Fruit fly (Drosophila melanogaster) whole organism, embryonic: ENCODE measurements around the gene dome.
A peak's percentile ranks its signal among the peaks of the same experiment; 100 is the strongest.

Experiments used
- Aef1 ChIP-seq: fragments of 200-800 bp; sonication (Bioruptor generic); IDR thresholded peaks from 3 replicates; pipeline ENCODE4 v1.3.6; 2022; ENCODE audit warnings: missing biosample characterization, missing genetic modification characterization
- Atf-2 ChIP-seq: fragments of 200-800 bp; sonication (Bioruptor generic); optimal IDR thresholded peaks from 2 replicates; lab custom pipeline; 2016; ENCODE audit warnings: missing biosample characterization, missing genetic modification characterization
- B-H2 ChIP-seq: fragments of 200-800 bp; sonication (Bioruptor generic); optimal IDR thresholded peaks from 2 replicates; lab custom pipeline; 2018; ENCODE audit warnings: missing biosample characterization, mild to moderate bottlenecking, missing genetic modification characterization
- Bteb2 ChIP-seq: fragments of 200-800 bp; sonication (Bioruptor generic); optimal IDR thresholded peaks from 2 replicates; lab custom pipeline; 2016; ENCODE audit warnings: missing biosample characterization, missing genetic modification characterization
- CG10565 ChIP-seq: fragments of 200-800 bp; sonication (Bioruptor generic); optimal IDR thresholded peaks from 3 replicates; lab custom pipeline; 2016; ENCODE audit warnings: missing biosample characterization, mild to moderate bottlenecking, missing genetic modification characterization
- CG11247 ChIP-seq: fragments of 200-800 bp; sonication (Bioruptor generic); IDR thresholded peaks from 2 replicates; pipeline ENCODE4 v1.3.6; 2022; ENCODE audit warnings: missing biosample characterization, missing genetic modification characterization
- CG12299 ChIP-seq: fragments of 200-800 bp; sonication (Bioruptor generic); optimal IDR thresholded peaks from 2 replicates; lab custom pipeline; 2018; ENCODE audit warnings: missing biosample characterization, mild to moderate bottlenecking, missing genetic modification characterization
- CG12769 ChIP-seq: fragments of 200-800 bp; sonication (Bioruptor generic); optimal IDR thresholded peaks from 2 replicates; lab custom pipeline; 2019; ENCODE audit warnings: missing biosample characterization, mild to moderate bottlenecking, missing genetic modification characterization, moderate library complexity
- CG13775 ChIP-seq: fragments of 200-800 bp; sonication (Bioruptor generic); optimal IDR thresholded peaks from 3 replicates; lab custom pipeline; 2017; ENCODE audit warnings: missing biosample characterization, mild to moderate bottlenecking, missing genetic modification characterization
- CG1792 ChIP-seq: fragments of 200-800 bp; sonication (Bioruptor generic); optimal IDR thresholded peaks from 2 replicates; lab custom pipeline; 2016; ENCODE audit warnings: missing biosample characterization, missing genetic modification characterization
- CG2678 ChIP-seq: fragments of 200-800 bp; sonication (Bioruptor generic); optimal IDR thresholded peaks from 3 replicates; lab custom pipeline; 2019; ENCODE audit warnings: missing biosample characterization, mild to moderate bottlenecking, missing genetic modification characterization, moderate library complexity
- CG3847 ChIP-seq: fragments of 200-800 bp; sonication (Bioruptor generic); IDR thresholded peaks from 2 replicates; pipeline ENCODE4 v1.3.6; 2022; ENCODE audit warnings: missing biosample characterization, missing genetic modification characterization
- CG7963 ChIP-seq: fragments of 200-800 bp; sonication (Bioruptor generic); IDR thresholded peaks from 3 replicates; pipeline ENCODE4 v1.3.6; 2022; ENCODE audit warnings: missing biosample characterization, missing genetic modification characterization; ENCODE audit not compliant: partially characterized antibody
- CG8290 ChIP-seq, 3 experiments: fragments of 200-800 bp; sonication (Bioruptor generic); optimal IDR thresholded peaks; 2 replicates each; lab custom pipeline; 2016 to 2019; ENCODE audit warnings: missing biosample characterization in 3 of 3, missing genetic modification characterization in 3 of 3, mild to moderate bottlenecking in 2 of 3, moderate library complexity in 1 of 3
- CG9727 ChIP-seq: fragments of 200-800 bp; sonication (Bioruptor generic); optimal IDR thresholded peaks from 3 replicates; lab custom pipeline; 2017; ENCODE audit warnings: missing biosample characterization, mild to moderate bottlenecking, missing genetic modification characterization
- CG9797 ChIP-seq: fragments of 200-800 bp; sonication (Bioruptor generic); optimal IDR thresholded peaks from 3 replicates; lab custom pipeline; 2018; ENCODE audit warnings: missing biosample characterization, mild to moderate bottlenecking, missing genetic modification characterization
- D19B ChIP-seq: fragments of 200-800 bp; sonication (Bioruptor generic); optimal IDR thresholded peaks from 2 replicates; lab custom pipeline; 2017; ENCODE audit warnings: missing biosample characterization, mild to moderate bottlenecking, missing genetic modification characterization
- Dad ChIP-seq: fragments of 200-800 bp; sonication (Bioruptor generic); optimal IDR thresholded peaks from 3 replicates; lab custom pipeline; 2016; ENCODE audit warnings: missing biosample characterization, missing genetic modification characterization
- Dek ChIP-seq: fragments of 200-800 bp; sonication (Bioruptor generic); optimal IDR thresholded peaks from 3 replicates; lab custom pipeline; 2019; ENCODE audit warnings: missing biosample characterization, mild to moderate bottlenecking, missing genetic modification characterization, moderate library complexity
- ERR ChIP-seq: fragments of 200-800 bp; sonication (Bioruptor generic); optimal IDR thresholded peaks from 2 replicates; lab custom pipeline; 2016; ENCODE audit warnings: missing biosample characterization, missing genetic modification characterization
- HLH4C ChIP-seq: fragments of 200-800 bp; sonication (Bioruptor generic); IDR thresholded peaks from 3 replicates; pipeline ENCODE4 v1.3.6; 2022; ENCODE audit warnings: missing biosample characterization, missing genetic modification characterization; ENCODE audit not compliant: partially characterized antibody
- Hr78 ChIP-seq, 2 experiments: fragments of 200-800 bp in 1 of 2; fragments of >200 bp in 1 of 2; sonication (Bioruptor generic) in 1 of 2; optimal IDR thresholded peaks; 2 replicates each; lab custom pipeline; 2017 to 2019; ENCODE audit warnings: missing biosample characterization in 2 of 2, missing genetic modification characterization in 2 of 2, mild to moderate bottlenecking in 1 of 2, moderate library complexity in 1 of 2
- MESR4 ChIP-seq: fragments of 200-800 bp; sonication (Bioruptor generic); optimal IDR thresholded peaks from 2 replicates; lab custom pipeline; 2018; ENCODE audit warnings: missing biosample characterization, mild to moderate bottlenecking, missing genetic modification characterization, moderate library complexity
- NC2β ChIP-seq: fragments of 200-800 bp; sonication (Bioruptor generic); optimal IDR thresholded peaks from 2 replicates; lab custom pipeline; 2016; ENCODE audit warnings: missing biosample characterization, missing genetic modification characterization
- Nf-YB ChIP-seq: fragments of 200-800 bp; sonication (Bioruptor generic); optimal IDR thresholded peaks from 3 replicates; lab custom pipeline; 2019; ENCODE audit warnings: missing biosample characterization, mild to moderate bottlenecking, missing genetic modification characterization, moderate library complexity
- Nf-YC ChIP-seq: fragments of 200-800 bp; optimal IDR thresholded peaks from 3 replicates; lab custom pipeline; 2019; ENCODE audit warnings: missing biosample characterization, mild to moderate bottlenecking, missing genetic modification characterization, moderate library complexity
- Scr ChIP-seq: fragments of 200-800 bp; sonication (Bioruptor generic); IDR thresholded peaks from 2 replicates; pipeline ENCODE4 v1.3.6; 2022; ENCODE audit warnings: missing biosample characterization, missing genetic modification characterization; ENCODE audit not compliant: partially characterized antibody
- ase ChIP-seq: fragments of 200-800 bp; sonication (Bioruptor generic); IDR thresholded peaks from 3 replicates; pipeline ENCODE4 v1.3.6; 2022; ENCODE audit warnings: missing biosample characterization, missing genetic modification characterization
- cg ChIP-seq: fragments of 200-800 bp; sonication (Bioruptor generic); optimal IDR thresholded peaks from 3 replicates; lab custom pipeline; 2019; ENCODE audit warnings: missing biosample characterization, mild to moderate bottlenecking, missing genetic modification characterization, moderate library complexity
- chif ChIP-seq, 2 experiments: fragments of 200-800 bp; sonication (Bioruptor generic); optimal IDR thresholded peaks; 3 replicates each; lab custom pipeline; 2016; ENCODE audit warnings: missing biosample characterization in 2 of 2, missing genetic modification characterization in 2 of 2
- ci ChIP-seq: fragments of 200-800 bp; sonication (Bioruptor generic); IDR thresholded peaks from 3 replicates; pipeline ENCODE4 v1.3.6; 2022; ENCODE audit warnings: missing biosample characterization, missing genetic modification characterization
- disco-r ChIP-seq: fragments of 200-800 bp; sonication (Bioruptor generic); optimal IDR thresholded peaks from 2 replicates; lab custom pipeline; 2016; ENCODE audit warnings: missing biosample characterization, missing genetic modification characterization
- dmrt11E ChIP-seq: fragments of 200-800 bp; sonication (Bioruptor generic); optimal IDR thresholded peaks from 3 replicates; lab custom pipeline; 2018; ENCODE audit warnings: missing biosample characterization, mild to moderate bottlenecking, missing genetic modification characterization, moderate library complexity
- dysf ChIP-seq: fragments of 200-800 bp; sonication (Bioruptor generic); IDR thresholded peaks from 3 replicates; pipeline ENCODE4 v1.3.6; 2022; ENCODE audit warnings: missing biosample characterization, missing genetic modification characterization
- grau ChIP-seq: fragments of 200-800 bp; optimal IDR thresholded peaks from 3 replicates; lab custom pipeline; 2019; ENCODE audit warnings: missing biosample characterization, mild to moderate bottlenecking, missing genetic modification characterization, moderate library complexity
- lab ChIP-seq: fragments of 200-800 bp; sonication (Bioruptor generic); optimal IDR thresholded peaks from 3 replicates; lab custom pipeline; 2017; ENCODE audit warnings: missing biosample characterization, missing genetic modification characterization, mild to moderate bottlenecking, moderate library complexity, missing genetic modification reagents
- lilli ChIP-seq: fragments of 200-800 bp; sonication (Bioruptor generic); optimal IDR thresholded peaks from 3 replicates; lab custom pipeline; 2016; ENCODE audit warnings: missing biosample characterization, missing genetic modification characterization
- maf-S ChIP-seq: fragments of 200-800 bp; sonication (Bioruptor generic); optimal IDR thresholded peaks from 2 replicates; lab custom pipeline; 2016; ENCODE audit warnings: missing biosample characterization, missing genetic modification characterization
- mam ChIP-seq: fragments of 200-800 bp; sonication (Bioruptor generic); optimal IDR thresholded peaks from 3 replicates; lab custom pipeline; 2016; ENCODE audit warnings: missing biosample characterization, missing genetic modification characterization
- nmo ChIP-seq: fragments of 200-800 bp; sonication (Bioruptor generic); optimal IDR thresholded peaks from 2 replicates; lab custom pipeline; 2018; ENCODE audit warnings: missing biosample characterization, mild to moderate bottlenecking, missing genetic modification characterization, moderate library complexity
- nom ChIP-seq: fragments of 200-800 bp; sonication (Bioruptor generic); optimal IDR thresholded peaks from 2 replicates; lab custom pipeline; 2017; ENCODE audit warnings: missing biosample characterization, missing genetic modification characterization, mild to moderate bottlenecking, moderate library complexity, missing genetic modification reagents
- pfk ChIP-seq: fragments of 200-800 bp; sonication (Bioruptor generic); optimal IDR thresholded peaks from 2 replicates; lab custom pipeline; 2018; ENCODE audit warnings: missing biosample characterization, mild to moderate bottlenecking, missing genetic modification characterization, moderate library complexity
- pros ChIP-seq: fragments of 200-800 bp; sonication (Bioruptor generic); optimal IDR thresholded peaks from 3 replicates; lab custom pipeline; 2019; ENCODE audit warnings: missing biosample characterization, mild to moderate bottlenecking, missing genetic modification characterization, moderate library complexity
- rib ChIP-seq: fragments of 200-800 bp; sonication (Bioruptor generic); IDR thresholded peaks from 2 replicates; pipeline ENCODE4 v1.3.6; 2022; ENCODE audit warnings: missing biosample characterization, missing genetic modification characterization
- ro ChIP-seq: fragments of 200-800 bp; sonication (Bioruptor generic); IDR thresholded peaks from 2 replicates; pipeline ENCODE4 v1.3.6; 2022; ENCODE audit warnings: missing biosample characterization, missing genetic modification characterization
- sug ChIP-seq: fragments of 200-800 bp; optimal IDR thresholded peaks from 2 replicates; lab custom pipeline; 2019; ENCODE audit warnings: missing biosample characterization, mild to moderate bottlenecking, missing genetic modification characterization, moderate library complexity
- trem ChIP-seq: fragments of 200-800 bp; optimal IDR thresholded peaks from 3 replicates; lab custom pipeline; 2019; ENCODE audit warnings: missing biosample characterization, mild to moderate bottlenecking, missing genetic modification characterization, moderate library complexity
- yki ChIP-seq: fragments of >200 bp; optimal IDR thresholded peaks from 3 replicates; lab custom pipeline; 2018
- zfh1 ChIP-seq: fragments of 200-800 bp; sonication (Bioruptor generic); IDR thresholded peaks from 3 replicates; pipeline ENCODE4 v1.3.6; 2022; ENCODE audit warnings: missing biosample characterization, missing genetic modification characterization

dome gene

dm6 chrX:19642819-19643504 is 40.4 kb downstream of the dome start, which contains the start of the genes CG12237 and Sec61gamma (continued):
- TF ChIP-seq ERR (GFP tag; lab: Kevin White, UChicago) (peak; percentile 25), CG7963 (GFP tag; lab: Robert Waterston, UW) (no peak), CG2678 (tag; lab: Kevin White, UChicago) (peak; percentile 33), Hr78 (GFP tag; optimal IDR thresholded peaks at IDR 0.05; lab: Kevin White, UChicago) (no peak), disco-r (GFP tag; lab: Kevin White, UChicago) (no peak), ci (GFP tag; lab: Robert Waterston, UW) (peak; percentile 74), CG1792 (GFP tag; lab: Kevin White, UChicago) (no peak), CG3847 (GFP tag; lab: Robert Waterston, UW) (peak; percentile 22; the same call in 1 of the 2 replicates), CG8290 (GFP tag; optimal IDR thresholded peaks at IDR 0.05; lab: Kevin White, UChicago) (peak; percentile 7), CG8290 (tag; optimal IDR thresholded peaks at IDR 0.05; lab: Kevin White, UChicago) (peak in 1 of 2 experiments; percentile 78), HLH4C (GFP tag; lab: Robert Waterston, UW) (no peak), Dad (GFP tag; lab: Kevin White, UChicago) (peak; percentile 24), cg (GFP tag; lab: Kevin White, UChicago) (peak; percentile 36), CG9797 (GFP tag; lab: Kevin White, UChicago) (peak; percentile 31), CG12769 (tag; lab: Kevin White, UChicago) (no peak), ase (GFP tag; lab: Robert Waterston, UW) (no peak), nom (GFP tag; lab: Kevin White, UChicago) (peak; percentile 72), ro (GFP tag; lab: Robert Waterston, UW) (no peak), Bteb2 (peak; percentile 13), B-H2 (GFP tag; lab: Kevin White, UChicago) (peak; percentile 44), Atf-2 (GFP tag; lab: Kevin White, UChicago) (no peak), CG12299 (tag; lab: Kevin White, UChicago) (no peak), CG9727 (GFP tag; lab: Kevin White, UChicago) (peak; percentile 25), lilli (GFP tag; lab: Kevin White, UChicago) (peak; percentile 25), CG13775 (GFP tag; lab: Kevin White, UChicago) (peak; percentile 5), dmrt11E (tag; lab: Kevin White, UChicago) (peak; percentile 6), chif (GFP tag; optimal IDR thresholded peaks at IDR 0.05; lab: Kevin White, UChicago) (peak in 1 of 2 experiments; percentile 11), trem (peak; percentile 30), lab (GFP tag; lab: Kevin White, UChicago) (no peak), Nf-YB (GFP tag; lab: Kevin White, UChicago) (peak; percentile 16), Aef1 (GFP tag; lab: Robert Waterston, UW) (no peak), yki (lab: Kevin White, UChicago) (no peak), dysf (GFP tag; lab: Robert Waterston, UW) (0 out of 3 replicates have a peak, but pooled peaks have one; percentile 50), grau (tag; lab: Kevin White, UChicago) (peak; percentile 28), D19B (GFP tag; lab: Kevin White, UChicago) (no peak), MESR4 (peak; percentile 84), rib (GFP tag; lab: Robert Waterston, UW) (peak; percentile 55), CG10565 (no peak), sug (tag; lab: Kevin White, UChicago) (peak; percentile 44), maf-S (peak; percentile 11), NC2β (peak; percentile 53), Dek (peak; percentile 27), pfk (peak; percentile 13), Nf-YC (tag; lab: Kevin White, UChicago) (peak; percentile 39), mam (GFP tag; lab: Kevin White, UChicago) (peak; percentile 37), CG11247 (peak; percentile 46), nmo (GFP tag; lab: Kevin White, UChicago) (peak; percentile 33), Scr (GFP tag; lab: Robert Waterston, UW) (no peak), pros (no peak), zfh1 (GFP tag; lab: Robert Waterston, UW) (peak; percentile 33; the same call in 1 of the 3 replicates)
